Worm (Caenorhabditis elegans) whole organism, L4/young adult: ENCODE measurements around the gene far-4.

ENCODE experiments used
- W03F9.2 ChIP-seq: fragments of 150-350 bp; optimal IDR thresholded peaks from 2 replicates; lab custom pipeline; 2014; ENCODE audit warnings: missing biosample characterization, missing genetic modification characterization
- dao-5 ChIP-seq: sonication (generic microtip); optimal IDR thresholded peaks from 2 replicates; lab custom pipeline; 2016; ENCODE audit warnings: missing genotype, missing genetic modification characterization, moderate library complexity, missing compliant biosample characterization
- him-1 ChIP-seq: sonication (generic microtip); optimal IDR thresholded peaks from 2 replicates; lab custom pipeline; 2016; ENCODE audit warnings: missing genotype, missing genetic modification reagents, missing genetic modification characterization, missing compliant biosample characterization

- no peak for TF ChIP-seq him-1
- TF ChIP-seq W03F9.2 = no peak
- TF ChIP-seq dao-5 (tag; lab: Kevin White, UChicago) = no peak
Measured at ce11 chrV:13034604-13035003, 35.1 kb upstream of the far-4 start, which contains the start of gene W07G4.7.
